Worm (Caenorhabditis elegans): ENCODE results near the gene T10D4.19.
"Not testable (repeated sequence)": the region's sequence is repeated elsewhere in the genome, so short reads cannot be mapped to it uniquely, and the experiment has no call there.

Gene T10D4.19

DNA sequence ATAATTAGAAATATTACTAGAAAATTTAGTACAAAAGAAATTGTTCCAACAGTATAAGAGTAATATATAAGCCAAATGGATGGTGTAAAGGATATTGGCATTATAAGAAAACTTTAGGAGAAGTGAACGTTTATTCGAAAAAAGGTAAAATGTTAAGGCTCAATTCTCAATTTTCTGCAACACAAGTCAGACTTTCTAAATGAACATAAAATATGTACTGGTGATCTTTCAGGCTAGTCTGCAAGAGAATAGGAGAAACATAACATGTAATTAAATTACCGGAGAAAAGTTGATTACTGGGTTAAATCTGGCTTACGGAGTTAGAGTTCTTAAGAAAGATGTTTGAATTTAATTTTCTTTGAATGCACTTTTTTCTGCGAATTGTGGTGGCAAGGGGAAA, 5.0 kb downstream of the T10D4.19 start, which contains the start of gene sri-33:
Gene sri-33, minus strand, starts transcription at position 101 of the 400 bp plus-strand sequence.
- no peak for TF ChIP-seq pha-4 (tag; optimal IDR thresholded peaks at IDR 0.05)
- TF ChIP-seq ttx-3 (tag; optimal IDR thresholded peaks at IDR 0.05): no peak
- TF ChIP-seq ceh-6 (GFP tag; optimal IDR thresholded peaks at IDR 0.05): no peak
- no peak for TF ChIP-seq unc-86 (tag; optimal IDR thresholded peaks at IDR 0.05)
- no peak for TF ChIP-seq ceh-45 (GFP tag; IDR thresholded peaks at IDR 0.05)
- no peak for TF ChIP-seq ama-1 (optimal IDR thresholded peaks at IDR 0.05)
- no peak for TF ChIP-seq che-1 (tag; optimal IDR thresholded peaks at IDR 0.05)
- TF ChIP-seq T23F11.4 (GFP tag; optimal IDR thresholded peaks at IDR 0.05): no peak

ce11 chrII:3158985-3159384, 7.3 kb downstream of the T10D4.19 start, which contains the start of gene sri-34:
TSS of gene sri-34 (minus strand) at chrII:3159085.
- TF ChIP-seq sox-2 (GFP tag; IDR thresholded peaks at IDR 0.05) (no peak), dmd-4 (tag; optimal IDR thresholded peaks at IDR 0.05; ENCODE audit: borderline replicate concordance) (no peak), odd-2 (tag; optimal IDR thresholded peaks at IDR 0.05) (no peak), fax-1 (tag; optimal IDR thresholded peaks at IDR 0.05) (no peak), Y22D7AL.16 (tag; optimal IDR thresholded peaks at IDR 0.05) (no peak), unc-86 (tag; optimal IDR thresholded peaks at IDR 0.05) (no peak), hlh-6 (tag; optimal IDR thresholded peaks at IDR 0.05) (no peak), ceh-34 (tag; optimal IDR thresholded peaks at IDR 0.05) (no peak), K09A11.1 (tag; optimal IDR thresholded peaks at IDR 0.05; ENCODE audit: insufficient read depth) (no peak)

DNA sequence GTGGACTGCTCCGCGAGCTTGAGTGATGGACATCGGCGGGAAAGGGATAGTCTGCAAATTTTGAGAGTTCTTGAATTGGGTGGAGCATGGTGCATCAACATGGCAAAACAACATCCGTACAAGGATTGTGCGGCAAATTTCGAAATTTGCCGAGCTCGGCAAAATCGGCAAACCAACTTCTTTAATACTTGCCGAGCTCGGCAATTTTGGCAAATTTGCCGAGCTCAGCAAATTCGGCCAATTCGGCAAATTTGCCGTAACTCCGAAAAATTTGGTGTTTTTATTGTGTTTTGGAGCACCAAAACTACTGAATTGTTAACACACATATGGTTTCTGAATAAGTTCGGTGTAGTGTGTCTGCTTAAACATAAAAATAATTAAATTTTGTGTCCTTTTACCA, 18.4 kb downstream of the T10D4.19 start, which contains the start of gene fbxc-55:
Gene fbxc-55, minus strand, starts transcription at position 101 of the 400 bp plus-strand sequence.
- TF ChIP-seq odd-2 (tag; optimal IDR thresholded peaks at IDR 0.05): no peak
- no peak for TF ChIP-seq dmd-4 (tag; optimal IDR thresholded peaks at IDR 0.05; ENCODE audit: borderline replicate concordance)
- TF ChIP-seq ceh-22 (tag; optimal IDR thresholded peaks at IDR 0.05): no peak
- no peak for TF ChIP-seq lim-6 (tag; optimal IDR thresholded peaks at IDR 0.05)
- TF ChIP-seq ref-2 (tag; optimal IDR thresholded peaks at IDR 0.05): no peak
- TF ChIP-seq F13H6.1 (tag; optimal IDR thresholded peaks at IDR 0.05): no peak
- no peak for TF ChIP-seq hlh-30 (tag; optimal IDR thresholded peaks at IDR 0.05; ENCODE audit: insufficient read depth)
- TF ChIP-seq pax-1 (tag; optimal IDR thresholded peaks at IDR 0.05): no peak
- no peak for TF ChIP-seq hlh-8 (tag; optimal IDR thresholded peaks at IDR 0.05)
- TF ChIP-seq pag-3 (tag; optimal IDR thresholded peaks at IDR 0.05; ENCODE audit: borderline replicate concordance): no peak
- TF ChIP-seq C38D4.7 (GFP tag; optimal IDR thresholded peaks at IDR 0.05): no peak
- no peak for TF ChIP-seq tbx-2 (tag; optimal IDR thresholded peaks at IDR 0.05)
- TF ChIP-seq ceh-14 (tag; optimal IDR thresholded peaks at IDR 0.05): no peak
- TF ChIP-seq lin-11 (tag; optimal IDR thresholded peaks at IDR 0.05): no peak
- TF ChIP-seq pat-9 (tag; optimal IDR thresholded peaks at IDR 0.05): no peak
- no peak for TF ChIP-seq sox-2 (GFP tag; IDR thresholded peaks at IDR 0.05)
- TF ChIP-seq K02D7.2 (tag; optimal IDR thresholded peaks at IDR 0.05): no peak
- TF ChIP-seq Y22D7AL.16 (tag; optimal IDR thresholded peaks at IDR 0.05): no peak
- no peak for TF ChIP-seq nhr-11 (tag; optimal IDR thresholded peaks at IDR 0.05)
- TF ChIP-seq fkh-10 (GFP tag; optimal IDR thresholded peaks at IDR 0.05): no peak

DNA sequence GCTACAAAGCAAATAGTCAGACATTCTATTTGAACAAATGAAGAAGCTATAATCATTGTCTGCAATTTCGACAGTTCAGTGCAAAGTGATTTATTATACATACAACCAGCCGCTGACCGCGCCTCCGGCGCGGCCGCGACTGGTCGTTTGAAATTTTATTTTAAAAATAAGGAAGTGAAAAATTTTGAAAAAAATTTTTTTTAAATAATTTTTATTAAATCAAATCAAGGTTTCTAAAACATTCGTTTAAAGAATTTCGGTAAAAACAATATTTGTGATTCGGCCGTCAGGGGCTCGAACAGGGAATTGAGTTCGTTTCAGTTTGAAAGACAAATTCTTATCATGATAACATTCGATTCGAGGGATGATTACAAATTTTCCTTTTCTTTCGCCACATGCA, 20.5 kb downstream of the T10D4.19 start, which contains the start of gene Y27F2A.10:
Gene Y27F2A.10, minus strand, starts transcription at position 101 of the 400 bp plus-strand sequence.
- TF ChIP-seq fkh-6 (tag; optimal IDR thresholded peaks at IDR 0.05) (no peak), rnt-1 (tag; optimal IDR thresholded peaks at IDR 0.05) (no peak), ceh-18 (tag; optimal IDR thresholded peaks at IDR 0.05) (no peak)

ce11 chrII:3177663-3178062, 25.9 kb downstream of the T10D4.19 start, which contains the start of gene sri-40:
TSS of gene sri-40 (plus strand) at chrII:3177963.
- not testable (repeated sequence) for TF ChIP-seq tbx-2 (tag; optimal IDR thresholded peaks at IDR 0.05); hlh-30 (tag; optimal IDR thresholded peaks at IDR 0.05; ENCODE audit: insufficient read depth); ceh-30 (tag; optimal IDR thresholded peaks at IDR 0.05)

All from whole organism, late embryonic.